Fruit fly (Drosophila melanogaster) whole organism: Measurements from ENCODE around the gene CG13455.

Experiments used
- CG8478 ChIP-seq: fragments of >200 bp; optimal IDR thresholded peaks from 2 replicates; lab custom pipeline; 2018; ENCODE audit warnings: inconsistent platforms
- Dll ChIP-seq: fragments of >200 bp; optimal IDR thresholded peaks from 2 replicates; lab custom pipeline; 2017
- EcR ChIP-seq, 2 experiments: fragments of >200 bp; optimal IDR thresholded peaks; 2 replicates each; lab custom pipeline; 2017; ENCODE audit warnings: missing biosample characterization in 2 of 2, missing genetic modification characterization in 2 of 2, missing genetic modification reagents in 2 of 2
- pan ChIP-seq: fragments of >200 bp; optimal IDR thresholded peaks from 2 replicates; lab custom pipeline; 2017
- psq ChIP-seq: fragments of >200 bp; optimal IDR thresholded peaks from 2 replicates; lab custom pipeline; 2017
- usp ChIP-seq: fragments of >200 bp; optimal IDR thresholded peaks from 2 replicates; lab custom pipeline; 2017; ENCODE audit warnings: missing biosample characterization, missing genetic modification characterization, mixed read lengths

The CG13455 gene

DNA sequence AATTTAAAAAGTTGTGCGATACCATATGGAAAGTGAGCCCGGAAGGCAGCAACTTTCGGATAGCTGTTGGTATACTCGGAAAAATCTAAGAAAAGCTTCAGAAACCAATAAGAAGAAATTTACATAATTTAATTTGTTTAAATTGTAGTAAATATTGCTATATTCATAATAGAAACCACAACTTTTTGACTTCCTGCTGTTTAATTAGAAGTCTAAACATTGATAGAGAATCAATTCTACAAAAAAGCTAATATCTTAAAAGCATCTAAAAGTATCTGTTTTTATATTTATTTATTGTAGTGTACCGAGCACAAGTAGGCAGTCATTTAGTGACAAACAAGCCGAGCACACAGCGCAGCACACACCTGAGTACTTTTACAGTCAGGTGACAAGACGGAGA lies at the start of gene CG13455:
CG13455 (plus strand) TSS at position 301 of the 400 bp plus-strand sequence.
- TF ChIP-seq psq (lab: Kevin White, UChicago) (no peak), pan (no peak), EcR (GFP tag; optimal IDR thresholded peaks at IDR 0.05; lab: Kevin White, UChicago) (no peak), Dll (no peak), CG8478 (lab: Kevin White, UChicago) (no peak), usp (GFP tag; lab: Kevin White, UChicago) (no peak)

DNA sequence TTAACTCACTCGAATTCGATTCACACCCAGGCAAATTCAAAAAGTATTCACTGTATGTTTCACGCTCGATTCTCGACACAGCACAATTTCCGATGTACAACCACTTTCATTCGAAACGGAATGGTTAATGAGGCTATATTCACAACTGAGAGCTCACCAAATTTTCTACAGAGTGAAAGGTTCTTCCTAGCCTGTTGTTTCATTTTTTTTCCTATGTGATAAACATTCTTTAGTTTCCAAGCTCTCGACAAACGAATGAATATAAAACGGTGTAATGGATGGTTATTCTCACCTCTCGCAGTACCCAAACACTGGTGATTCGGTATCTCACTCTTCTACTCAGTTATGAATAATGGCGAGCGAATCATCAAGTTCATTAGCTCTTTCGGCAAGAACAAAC lies 22.4 kb upstream of the CG13455 start, which contains the start of gene cocoon:
cocoon (minus strand) TSS at position 101 of the 400 bp plus-strand sequence.
- TF ChIP-seq Dll (no peak), pan (no peak), CG8478 (lab: Kevin White, UChicago) (no peak), usp (GFP tag; lab: Kevin White, UChicago) (no peak), EcR (GFP tag; optimal IDR thresholded peaks at IDR 0.05; lab: Kevin White, UChicago) (no peak), psq (lab: Kevin White, UChicago) (no peak)

DNA sequence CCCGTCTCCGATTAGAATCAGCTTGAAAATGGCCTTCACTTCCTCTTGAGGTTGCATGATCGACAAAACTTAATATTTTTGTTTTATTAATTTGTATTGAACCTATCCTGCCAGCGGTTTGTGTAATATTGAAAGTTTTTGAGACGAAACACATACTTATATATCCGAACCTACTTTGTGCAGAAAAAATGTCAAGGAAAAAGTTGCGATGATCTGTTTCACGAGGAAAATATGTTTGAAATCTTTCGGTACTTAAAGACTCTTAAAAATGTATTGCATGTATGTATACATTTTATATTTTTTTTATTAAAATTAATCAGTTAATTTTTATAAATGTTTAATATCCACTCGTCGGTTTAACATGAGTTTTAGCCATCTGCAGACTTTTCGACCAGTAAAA lies 11.1 kb upstream of the CG13455 start, which contains the start of gene Ran-like:
Ran-like (minus strand) TSS at position 101 of the 400 bp plus-strand sequence.
- TF ChIP-seq psq (lab: Kevin White, UChicago) (no peak), Dll (no peak), pan (no peak), EcR (GFP tag; optimal IDR thresholded peaks at IDR 0.05; lab: Kevin White, UChicago) (no peak), CG8478 (lab: Kevin White, UChicago) (no peak), usp (GFP tag; lab: Kevin White, UChicago) (no peak)

DNA sequence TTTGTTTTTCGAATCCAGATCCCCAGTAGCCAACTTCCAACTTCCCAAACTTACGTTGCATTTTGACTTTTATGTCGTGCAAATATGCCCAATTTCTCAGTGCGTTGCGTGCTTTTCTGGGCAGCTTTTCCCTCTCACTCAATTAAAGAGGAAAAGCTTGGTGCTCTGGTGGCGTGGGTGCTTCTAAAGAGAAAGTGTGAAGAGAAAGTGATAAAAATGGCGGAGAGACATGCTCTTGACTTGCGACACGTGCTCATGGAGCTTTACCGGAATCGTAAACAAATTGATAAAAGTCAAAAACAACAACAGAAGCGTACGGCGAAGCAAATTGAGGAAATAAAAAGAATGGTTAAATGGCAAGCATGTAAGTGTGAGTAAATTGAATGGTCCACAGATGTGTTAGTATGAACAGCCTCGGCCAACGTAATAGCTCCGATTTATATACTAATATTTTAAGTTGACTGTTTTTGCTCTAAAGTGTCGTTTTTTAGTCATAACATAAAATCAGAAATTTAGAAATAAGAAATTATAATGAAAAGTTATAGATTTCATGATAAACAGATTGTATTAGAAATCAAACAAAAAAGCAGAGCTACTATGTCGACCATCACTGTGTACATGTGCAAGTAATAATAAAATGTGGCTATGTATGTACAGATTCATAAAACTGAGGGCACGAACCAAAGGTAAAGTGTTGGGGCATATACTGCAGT lies 2.3 kb upstream of the CG13455 start:
- TF ChIP-seq psq (lab: Kevin White, UChicago) (no peak), CG8478 (lab: Kevin White, UChicago) (no peak), EcR (GFP tag; optimal IDR thresholded peaks at IDR 0.05; lab: Kevin White, UChicago) (no peak), pan (no peak), usp (GFP tag; lab: Kevin White, UChicago) (no peak), Dll (no peak)

DNA sequence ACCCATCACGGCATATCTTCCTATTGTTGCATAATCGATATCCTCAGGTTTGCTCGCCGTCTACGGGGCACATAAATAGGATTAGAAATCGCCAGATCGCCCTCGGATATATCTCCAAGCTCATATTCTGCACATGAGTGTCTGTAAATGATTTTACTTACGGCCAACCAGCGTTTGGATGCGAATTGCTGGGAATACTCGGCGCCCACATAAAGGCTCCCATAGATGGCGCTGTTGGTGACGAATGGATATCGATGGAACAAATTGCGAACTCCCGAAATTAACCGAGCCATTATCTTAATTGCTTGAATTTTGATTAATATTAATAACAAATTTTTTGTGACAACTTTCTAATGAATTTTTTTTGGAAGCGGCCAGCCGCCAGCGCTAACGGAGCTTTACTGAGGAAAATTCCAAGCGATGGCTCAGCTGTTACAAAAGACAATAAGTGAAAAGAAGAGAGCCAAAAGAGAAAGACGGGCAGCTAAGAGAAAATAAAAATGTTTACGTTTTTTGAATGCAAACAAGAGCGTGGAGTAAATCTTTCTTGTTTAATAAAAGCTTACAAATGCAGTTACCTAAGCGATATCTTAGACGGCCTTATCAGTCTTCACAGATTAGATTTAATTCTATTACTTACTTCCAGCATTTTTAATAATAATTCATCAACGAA lies 1.6 kb upstream of the CG13455 start:
- TF ChIP-seq usp (GFP tag; lab: Kevin White, UChicago) (no peak), pan (no peak), Dll (no peak), CG8478 (lab: Kevin White, UChicago) (no peak), EcR (GFP tag; optimal IDR thresholded peaks at IDR 0.05; lab: Kevin White, UChicago) (no peak), psq (lab: Kevin White, UChicago) (no peak)

DNA sequence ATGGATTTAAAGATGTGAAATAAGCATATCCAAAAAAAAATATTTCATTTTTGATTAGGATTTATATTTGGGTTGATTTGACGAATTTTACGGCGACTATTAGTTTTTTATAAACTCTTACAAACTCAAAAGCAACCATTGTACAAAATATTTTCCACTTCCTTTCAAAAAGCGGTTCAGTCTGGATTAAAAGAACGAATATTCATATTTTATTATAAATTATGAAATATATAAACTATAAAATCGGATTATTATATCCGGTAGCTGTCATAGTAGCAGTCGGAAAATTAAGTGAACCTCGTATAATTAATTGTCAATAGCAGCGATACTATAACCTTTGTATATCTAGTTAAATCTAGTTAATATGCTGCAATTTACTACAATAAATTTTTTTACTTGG lies 925 bp upstream of the CG13455 start, which contains the start of gene CG12355:
CG12355 (minus strand) TSS at position 101 of the 400 bp plus-strand sequence.
- no peak for TF ChIP-seq CG8478 (lab: Kevin White, UChicago)
- TF ChIP-seq Dll: no peak
- no peak for TF ChIP-seq psq (lab: Kevin White, UChicago)
- no peak for TF ChIP-seq EcR (GFP tag; optimal IDR thresholded peaks at IDR 0.05; lab: Kevin White, UChicago)
- TF ChIP-seq usp (GFP tag; lab: Kevin White, UChicago): no peak
- no peak for TF ChIP-seq pan

DNA sequence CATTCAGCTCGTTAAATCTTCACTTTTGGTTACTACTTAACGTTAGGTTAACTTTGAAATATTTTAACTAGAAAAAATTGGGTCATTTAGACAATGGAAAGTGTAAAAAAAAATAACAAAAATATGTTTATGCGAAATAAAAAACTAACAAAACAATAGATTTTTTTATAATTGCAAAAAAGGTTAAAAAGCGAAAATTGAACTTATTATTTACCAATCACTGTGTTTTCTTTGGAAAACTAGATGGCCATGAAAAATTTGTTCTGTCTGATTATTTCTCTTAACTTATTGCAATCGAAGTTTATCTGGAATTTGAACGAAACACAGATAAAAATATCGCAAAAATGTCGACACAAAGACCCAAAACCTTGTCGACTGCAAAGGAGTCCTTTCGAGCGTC lies 1.5 kb downstream of the CG13455 start, which contains the start of gene CG7276:
CG7276 (plus strand) TSS at position 301 of the 400 bp plus-strand sequence.
- no peak for TF ChIP-seq CG8478 (lab: Kevin White, UChicago)
- no peak for TF ChIP-seq EcR (GFP tag; optimal IDR thresholded peaks at IDR 0.05; lab: Kevin White, UChicago)
- TF ChIP-seq Dll: no peak
- TF ChIP-seq psq (lab: Kevin White, UChicago): no peak
- no peak for TF ChIP-seq usp (GFP tag; lab: Kevin White, UChicago)
- no peak for TF ChIP-seq pan

DNA sequence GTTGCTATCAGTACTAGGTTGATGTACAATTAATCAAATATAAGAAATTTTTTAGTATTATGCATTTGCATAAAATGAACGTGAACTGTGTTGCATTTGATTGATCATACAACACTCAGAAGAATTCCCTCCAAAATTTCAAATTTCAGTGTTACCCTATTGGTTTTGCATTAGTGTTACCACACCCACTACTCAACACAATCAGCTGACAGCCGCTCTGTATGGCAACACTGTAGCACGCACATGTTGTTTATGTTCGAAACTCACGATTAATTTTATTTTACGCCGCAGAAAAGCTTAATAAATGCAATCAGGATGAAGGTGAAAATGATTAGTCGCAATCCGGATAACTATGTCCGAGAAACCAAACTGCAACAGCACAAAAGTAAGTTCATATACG lies 2.4 kb downstream of the CG13455 start, which contains the start of gene CG7275:
CG7275 (plus strand) TSS at position 215 of the 400 bp plus-strand sequence.
- TF ChIP-seq usp (GFP tag; lab: Kevin White, UChicago) (no peak), CG8478 (lab: Kevin White, UChicago) (no peak), EcR (GFP tag; optimal IDR thresholded peaks at IDR 0.05; lab: Kevin White, UChicago) (no peak), psq (lab: Kevin White, UChicago) (no peak), Dll (no peak), pan (no peak)

DNA sequence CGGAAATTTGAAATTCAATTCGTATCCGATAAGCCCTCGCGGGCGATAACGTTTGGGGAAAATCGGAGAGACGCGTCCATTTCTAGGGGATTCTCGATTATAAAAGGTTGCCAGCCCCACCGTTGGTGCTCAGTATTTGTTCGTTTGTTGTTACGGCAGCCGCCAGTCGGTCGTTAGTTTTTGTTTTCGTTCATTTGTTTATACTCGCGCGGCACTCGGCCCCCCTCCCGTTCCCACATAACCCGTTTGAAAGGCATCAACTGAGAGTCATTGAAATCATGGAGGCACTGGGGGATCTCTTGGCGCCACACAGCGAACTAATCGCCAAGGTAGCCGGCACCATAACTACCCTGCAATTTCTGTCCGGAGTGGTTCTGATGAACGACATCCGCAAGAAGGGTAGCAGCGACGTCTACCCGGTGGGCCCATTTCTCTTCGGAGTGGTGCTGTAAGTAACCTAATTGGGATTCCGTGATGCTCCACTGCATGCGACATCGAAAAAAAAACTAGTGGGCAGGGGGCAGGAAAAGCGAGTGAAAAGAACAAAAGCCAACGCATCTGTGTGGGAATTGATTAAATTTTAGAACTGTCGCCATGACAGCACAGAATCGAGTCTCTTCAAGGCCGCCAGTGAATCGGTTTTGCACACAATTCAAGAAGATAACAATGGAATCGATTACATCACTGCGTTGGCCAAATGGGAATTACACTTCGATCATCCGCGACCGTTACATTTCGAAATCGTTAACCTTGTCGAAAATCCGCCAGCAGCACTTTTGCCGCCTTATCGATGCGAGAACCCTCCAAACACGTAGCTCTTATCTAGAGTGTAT lies 4.7 kb downstream of the CG13455 start, which contains the start of gene CG7272:
CG7272 (plus strand) TSS at position 126 of the 833 bp plus-strand sequence.
- TF ChIP-seq EcR (GFP tag; optimal IDR thresholded peaks at IDR 0.05; lab: Kevin White, UChicago) (no peak), CG8478 (lab: Kevin White, UChicago) (no peak), usp (GFP tag; lab: Kevin White, UChicago) (no peak), pan (no peak), Dll (no peak), psq (lab: Kevin White, UChicago) (no peak)

DNA sequence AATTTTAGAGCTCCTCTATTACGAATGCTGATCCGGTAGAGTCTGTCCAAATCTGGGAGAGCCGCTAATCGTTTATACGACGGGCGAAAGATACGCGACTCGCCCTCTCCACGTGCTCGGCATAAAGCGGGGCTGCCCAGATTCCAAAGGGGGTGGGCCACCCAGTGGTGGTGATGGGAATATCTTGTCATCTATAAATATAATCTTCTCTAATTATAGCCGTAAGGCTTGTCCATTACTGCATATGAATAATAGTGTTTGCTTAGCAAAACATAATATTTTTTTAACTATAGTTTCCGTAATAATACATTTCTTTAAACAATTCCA lies 5.2 kb downstream of the CG13455 start:
- TF ChIP-seq psq (lab: Kevin White, UChicago): no peak
- no peak for TF ChIP-seq EcR (GFP tag; optimal IDR thresholded peaks at IDR 0.05; lab: Kevin White, UChicago)
- TF ChIP-seq Dll: no peak
- TF ChIP-seq usp (GFP tag; lab: Kevin White, UChicago): no peak
- no peak for TF ChIP-seq pan
- TF ChIP-seq CG8478 (lab: Kevin White, UChicago): no peak

DNA sequence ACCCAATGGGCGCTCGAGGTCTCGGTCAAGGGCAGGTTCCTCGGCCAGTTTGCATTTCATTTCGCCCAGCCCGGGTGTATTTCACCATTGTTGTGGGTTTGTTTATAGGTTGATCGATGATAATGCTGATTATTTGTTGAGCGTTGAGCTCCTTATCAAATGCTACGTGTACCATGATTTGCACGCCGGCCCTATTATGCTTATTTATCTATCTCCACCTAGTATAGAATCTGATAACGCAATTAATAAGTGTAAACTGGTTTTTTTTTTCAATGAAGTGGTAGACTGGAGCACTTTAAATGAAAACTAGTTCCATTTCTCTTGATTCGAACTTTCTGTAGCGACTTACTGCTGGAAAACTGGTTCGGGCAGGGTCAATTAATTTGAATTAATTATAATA lies 5.9 kb downstream of the CG13455 start:
- no peak for TF ChIP-seq psq (lab: Kevin White, UChicago)
- TF ChIP-seq Dll: no peak
- no peak for TF ChIP-seq CG8478 (lab: Kevin White, UChicago)
- TF ChIP-seq pan: no peak
- TF ChIP-seq usp (GFP tag; lab: Kevin White, UChicago): no peak
- no peak for TF ChIP-seq EcR (GFP tag; optimal IDR thresholded peaks at IDR 0.05; lab: Kevin White, UChicago)
